Worm (Caenorhabditis elegans) whole organism, L3 larva: ENCODE results near the gene Y51B9A.14.

Experiments
- R02D3.7 ChIP-seq: fragments of 150-350 bp; optimal IDR thresholded peaks from 2 replicates; lab custom pipeline; 2014; ENCODE audit warnings: missing biosample characterization, missing genetic modification characterization
- ZK546.5 ChIP-seq: sonication (generic microtip); optimal IDR thresholded peaks from 2 replicates; lab custom pipeline; 2017; ENCODE audit warnings: missing biosample characterization, missing genetic modification characterization
- aly-2 ChIP-seq: fragments of 150-350 bp; optimal IDR thresholded peaks from 2 replicates; lab custom pipeline; 2014; ENCODE audit warnings: missing biosample characterization, missing genetic modification characterization
- ama-1 ChIP-seq: fragments of 150-350 bp; optimal IDR thresholded peaks from 2 replicates; lab custom pipeline; 2018
- ceh-28 ChIP-seq: fragments of 150-350 bp; optimal IDR thresholded peaks from 2 replicates; lab custom pipeline; 2014; ENCODE audit warnings: missing biosample characterization, missing genetic modification reagents, missing genetic modification characterization
- ceh-82 ChIP-seq: fragments of 150-350 bp; optimal IDR thresholded peaks from 2 replicates; lab custom pipeline; 2014; ENCODE audit warnings: missing biosample characterization, missing genetic modification characterization
- ceh-9 ChIP-seq: sonication (generic microtip); optimal IDR thresholded peaks from 2 replicates; lab custom pipeline; 2018; ENCODE audit warnings: missing biosample characterization, missing genetic modification characterization
- daf-12 ChIP-seq: fragments of 150-350 bp; optimal IDR thresholded peaks from 2 replicates; lab custom pipeline; 2014; ENCODE audit warnings: missing biosample characterization, missing genetic modification reagents, missing genetic modification characterization
- egl-27 ChIP-seq: sonication (generic microtip); optimal IDR thresholded peaks from 4 replicates; lab custom pipeline; 2017; ENCODE audit warnings: missing biosample characterization, missing genetic modification reagents, missing genetic modification characterization
- egl-5 ChIP-seq: fragments of 150-350 bp; optimal IDR thresholded peaks from 2 replicates; lab custom pipeline; 2017; ENCODE audit warnings: missing biosample characterization, missing genetic modification reagents, missing genetic modification characterization, inconsistent platforms
- elt-1 ChIP-seq: fragments of 150-350 bp; optimal IDR thresholded peaks from 2 replicates; lab custom pipeline; 2014; ENCODE audit warnings: missing biosample characterization, missing genetic modification characterization
- elt-2 ChIP-seq: sonication (generic microtip); optimal IDR thresholded peaks from 2 replicates; lab custom pipeline; 2016; ENCODE audit warnings: missing genetic modification reagents, mild to moderate bottlenecking, missing genetic modification characterization, missing compliant biosample characterization
- eor-1 ChIP-seq, 2 experiments: fragments of 150-350 bp; optimal IDR thresholded peaks; 2 replicates each; lab custom pipeline; 2014 to 2018; ENCODE audit warnings: missing biosample characterization in 2 of 2, missing genetic modification characterization in 2 of 2
- fkh-10 ChIP-seq: sonication (generic microtip); optimal IDR thresholded peaks from 2 replicates; lab custom pipeline; 2017; ENCODE audit warnings: missing biosample characterization, missing genetic modification reagents, missing genetic modification characterization
- fkh-2 ChIP-seq: fragments of 150-350 bp; optimal IDR thresholded peaks from 2 replicates; lab custom pipeline; 2014; ENCODE audit warnings: missing biosample characterization, missing genetic modification reagents, missing genetic modification characterization
- fos-1 ChIP-seq: fragments of 150-350 bp; optimal IDR thresholded peaks from 2 replicates; lab custom pipeline; 2014; ENCODE audit warnings: missing biosample characterization, missing genetic modification characterization
- hmg-11 ChIP-seq: sonication (generic microtip); optimal IDR thresholded peaks from 2 replicates; lab custom pipeline; 2016; ENCODE audit warnings: missing genetic modification characterization, missing compliant biosample characterization
- jun-1 ChIP-seq: fragments of 150-350 bp; optimal IDR thresholded peaks from 2 replicates; lab custom pipeline; 2014; ENCODE audit warnings: missing biosample characterization, missing genetic modification reagents, missing genetic modification characterization
- lin-15B ChIP-seq: fragments of 150-350 bp; optimal IDR thresholded peaks from 2 replicates; lab custom pipeline; 2014; ENCODE audit warnings: missing biosample characterization, missing genetic modification characterization
- mdl-1 ChIP-seq: fragments of 150-350 bp; optimal IDR thresholded peaks from 2 replicates; lab custom pipeline; 2014; ENCODE audit warnings: missing biosample characterization, missing genetic modification characterization
- nfya-1 ChIP-seq: sonication (generic microtip); optimal IDR thresholded peaks from 2 replicates; lab custom pipeline; 2017; ENCODE audit warnings: missing genetic modification characterization, mild to moderate bottlenecking, missing compliant biosample characterization, antibody characterized with exemption, moderate library complexity; ENCODE audit not compliant: insufficient read depth
- nhr-12 ChIP-seq: fragments of 150-350 bp; optimal IDR thresholded peaks from 2 replicates; lab custom pipeline; 2014; ENCODE audit warnings: missing biosample characterization, missing genetic modification characterization
- nhr-23 ChIP-seq: fragments of 150-350 bp; optimal IDR thresholded peaks from 2 replicates; lab custom pipeline; 2014; ENCODE audit warnings: missing biosample characterization, missing genetic modification reagents, missing genetic modification characterization
- nhr-237 ChIP-seq: fragments of 150-350 bp; optimal IDR thresholded peaks from 2 replicates; lab custom pipeline; 2014; ENCODE audit warnings: missing biosample characterization, missing genetic modification characterization
- nhr-25 ChIP-seq: sonication (generic microtip); optimal IDR thresholded peaks from 2 replicates; lab custom pipeline; 2017; ENCODE audit warnings: missing biosample characterization, missing genetic modification characterization
- nhr-28 ChIP-seq: fragments of 150-350 bp; optimal IDR thresholded peaks from 2 replicates; lab custom pipeline; 2014; ENCODE audit warnings: missing biosample characterization, missing genetic modification characterization
- nhr-67 ChIP-seq: fragments of 150-350 bp; optimal IDR thresholded peaks from 2 replicates; lab custom pipeline; 2014; ENCODE audit warnings: missing biosample characterization, missing genetic modification characterization
- nhr-76 ChIP-seq: fragments of 150-350 bp; sonication (generic microtip); optimal IDR thresholded peaks from 5 replicates; lab custom pipeline; 2014; ENCODE audit warnings: missing biosample characterization, missing genetic modification characterization
- nhr-77 ChIP-seq: fragments of 150-350 bp; optimal IDR thresholded peaks from 2 replicates; lab custom pipeline; 2014; ENCODE audit warnings: missing biosample characterization, missing genetic modification characterization
- pqm-1 ChIP-seq: fragments of 150-350 bp; optimal IDR thresholded peaks from 2 replicates; lab custom pipeline; 2017; ENCODE audit warnings: missing biosample characterization, missing genetic modification characterization, inconsistent platforms
- skn-1 ChIP-seq: fragments of 150-350 bp; optimal IDR thresholded peaks from 2 replicates; lab custom pipeline; 2014; ENCODE audit warnings: missing biosample characterization, missing genetic modification characterization
- tbx-2 ChIP-seq: sonication (generic microtip); optimal IDR thresholded peaks from 2 replicates; lab custom pipeline; 2016; ENCODE audit warnings: mild to moderate bottlenecking, missing genetic modification characterization, missing compliant biosample characterization
- unc-39 ChIP-seq: sonication (generic microtip); optimal IDR thresholded peaks from 4 replicates; lab custom pipeline; 2017; ENCODE audit warnings: missing biosample characterization, missing genetic modification characterization
- unc-62 ChIP-seq: fragments of 150-350 bp; sonication (generic microtip); optimal IDR thresholded peaks from 4 replicates; lab custom pipeline; 2014; ENCODE audit warnings: missing biosample characterization, missing genetic modification reagents, missing genetic modification characterization
- ztf-11 ChIP-seq: fragments of 150-350 bp; optimal IDR thresholded peaks from 2 replicates; lab custom pipeline; 2014; ENCODE audit warnings: missing biosample characterization, missing genetic modification characterization
- ztf-4 ChIP-seq: fragments of 150-350 bp; optimal IDR thresholded peaks from 2 replicates; lab custom pipeline; 2014; ENCODE audit warnings: missing biosample characterization, missing genetic modification characterization

Y51B9A.14 gene

ce11 chrII:9398370-9398901, at the start of gene Y51B9A.14, which contains the start of gene Y51B9A.8:
Y51B9A.14 (minus strand) TSS chrII:9398470.
Y51B9A.8 (plus strand) TSS chrII:9398851.
- TF ChIP-seq hmg-11 (no peak), R02D3.7 (no peak), ZK546.5 (tag; lab: Kevin White, UChicago) (no peak), lin-15B (tag; lab: Kevin White, UChicago) (no peak), ceh-9 (tag; lab: Kevin White, UChicago) (no peak), daf-12 (tag; lab: Kevin White, UChicago) (no peak), ztf-4 (tag; lab: Kevin White, UChicago) (no peak), nhr-23 (tag; lab: Kevin White, UChicago) (no peak), ama-1 (lab: Kevin White, UChicago) (no peak), nhr-67 (tag; lab: Kevin White, UChicago) (no peak), ztf-11 (tag; lab: Kevin White, UChicago) (no peak), ceh-28 (tag; lab: Kevin White, UChicago) (no peak), nhr-28 (tag; lab: Kevin White, UChicago) (no peak), eor-1 (tag; optimal IDR thresholded peaks at IDR 0.05; lab: Kevin White, UChicago) (no peak), fkh-10 (GFP tag; lab: Kevin White, UChicago) (no peak), nhr-25 (tag; lab: Kevin White, UChicago) (no peak), unc-39 (tag; lab: Kevin White, UChicago) (no peak), elt-2 (tag; lab: Kevin White, UChicago) (no peak), pqm-1 (tag; lab: Kevin White, UChicago) (no peak)

- no peak for TF ChIP-seq fkh-2 (tag; lab: Kevin White, UChicago)
- no peak for TF ChIP-seq tbx-2 (tag; lab: Kevin White, UChicago)
- TF ChIP-seq nhr-12 (tag; lab: Kevin White, UChicago): no peak
- TF ChIP-seq nhr-76: no peak
- TF ChIP-seq mdl-1 (tag; lab: Kevin White, UChicago): no peak
- no peak for TF ChIP-seq pqm-1 (tag; lab: Kevin White, UChicago)
- TF ChIP-seq ceh-82 (tag; lab: Kevin White, UChicago): no peak
- no peak for TF ChIP-seq nfya-1 (tag; lab: Kevin White, UChicago)
- no peak for TF ChIP-seq lin-15B (tag; lab: Kevin White, UChicago)
- no peak for TF ChIP-seq fkh-10 (GFP tag; lab: Kevin White, UChicago)
- no peak for TF ChIP-seq ZK546.5 (tag; lab: Kevin White, UChicago)
- TF ChIP-seq nhr-67 (tag; lab: Kevin White, UChicago): no peak
- TF ChIP-seq unc-62: no peak
- no peak for TF ChIP-seq jun-1 (tag; lab: Kevin White, UChicago)
Observed at ce11 chrII:9447965-9448364, 49.7 kb upstream of the Y51B9A.14 start, which contains the start of gene chil-18. chil-18 (plus strand) TSS chrII:9448265.

ce11 chrII:9445368-9445767, 47.1 kb upstream of the Y51B9A.14 start, which contains the start of gene R09D1.13:
R09D1.13 (minus strand) TSS chrII:9445468.
- TF ChIP-seq elt-1 (tag; lab: Kevin White, UChicago): no peak
- no peak for TF ChIP-seq ztf-11 (tag; lab: Kevin White, UChicago)
- no peak for TF ChIP-seq egl-27 (tag; lab: Kevin White, UChicago)
- no peak for TF ChIP-seq nhr-237 (tag; lab: Kevin White, UChicago)
- no peak for TF ChIP-seq ztf-4 (tag; lab: Kevin White, UChicago)
- no peak for TF ChIP-seq mdl-1 (tag; lab: Kevin White, UChicago)
- TF ChIP-seq fkh-10 (GFP tag; lab: Kevin White, UChicago): no peak
- TF ChIP-seq tbx-2 (tag; lab: Kevin White, UChicago): no peak
- no peak for TF ChIP-seq aly-2
- no peak for TF ChIP-seq daf-12 (tag; lab: Kevin White, UChicago)
- TF ChIP-seq fos-1 (tag; lab: Kevin White, UChicago): no peak
- no peak for TF ChIP-seq nhr-77 (tag; lab: Kevin White, UChicago)
- TF ChIP-seq egl-5: no peak
- TF ChIP-seq fkh-2 (tag; lab: Kevin White, UChicago): no peak
- no peak for TF ChIP-seq nhr-23 (tag; lab: Kevin White, UChicago)
- TF ChIP-seq skn-1 (tag; lab: Kevin White, UChicago): no peak
- TF ChIP-seq nfya-1 (tag; lab: Kevin White, UChicago): no peak
- TF ChIP-seq pqm-1 (tag; lab: Kevin White, UChicago): no peak
- no peak for TF ChIP-seq unc-39 (tag; lab: Kevin White, UChicago)
